Worm (Caenorhabditis elegans) whole organism, L2 larva: ENCODE measurements around the gene K11H12.4.

Experiments used
- ZK546.5 ChIP-seq: sonication (generic microtip); optimal IDR thresholded peaks from 2 replicates; lab custom pipeline; 2017; ENCODE audit warnings: missing biosample characterization, missing genetic modification characterization
- ama-1 ChIP-seq: fragments of 150-350 bp; optimal IDR thresholded peaks from 2 replicates; lab custom pipeline; 2018; ENCODE audit warnings: inconsistent platforms
- nhr-237 ChIP-seq: fragments of 150-350 bp; optimal IDR thresholded peaks from 2 replicates; lab custom pipeline; 2014; ENCODE audit warnings: missing biosample characterization, missing genetic modification characterization
- unc-39 ChIP-seq: fragments of 150-350 bp; optimal IDR thresholded peaks from 2 replicates; lab custom pipeline; 2014; ENCODE audit warnings: missing biosample characterization, missing genetic modification characterization
- unc-55 ChIP-seq: fragments of 150-350 bp; sonication (generic microtip); optimal IDR thresholded peaks from 3 replicates; lab custom pipeline; 2014; ENCODE audit warnings: missing biosample characterization, missing genetic modification reagents, missing genetic modification characterization

DNA sequence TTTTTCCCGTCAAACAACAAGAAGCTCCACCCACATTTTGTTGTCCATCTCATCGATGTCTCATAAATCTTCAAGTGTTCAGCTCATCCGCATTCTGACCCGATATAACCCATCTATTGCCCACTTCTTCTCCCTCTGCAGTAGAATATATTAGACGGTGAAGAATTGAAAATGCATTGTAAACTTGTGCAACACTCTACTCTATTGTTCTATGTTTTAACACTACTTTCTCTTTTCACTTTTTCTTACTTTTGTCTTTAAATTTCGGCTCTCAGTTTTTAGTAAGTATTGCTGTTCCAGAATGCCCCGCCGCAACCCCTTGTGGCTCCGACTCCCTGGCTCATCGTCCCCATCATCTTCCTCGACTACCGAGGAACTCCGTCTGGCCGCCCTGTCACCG, 26.3 kb downstream of the K11H12.4 start, which contains the start of gene K11H12.9:
- TF ChIP-seq unc-55 (GFP tag; lab: Kevin White, UChicago) (no peak), ZK546.5 (tag; lab: Kevin White, UChicago) (no peak), nhr-237 (tag; lab: Kevin White, UChicago) (no peak), unc-39 (no peak), ama-1 (lab: Kevin White, UChicago) (no peak)
